Fruit fly (Drosophila melanogaster): ENCODE measurements around the gene spen.

Gene spen

dm6 chr2L:182360-183144 lies 23.7 kb downstream of the spen start (continued):
- TF ChIP-seq ash1 (GFP tag; optimal IDR thresholded peaks at IDR 0.05) (peak; percentile 39), dm (GFP tag; optimal IDR thresholded peaks at IDR 0.05) (peak; percentile 2), fd96Cb (tag; optimal IDR thresholded peaks at IDR 0.05) (no peak), CG13287 (GFP tag; IDR thresholded peaks at IDR 0.05; ENCODE audit: partially characterized antibody) (peak; percentile 72), CG32532 (GFP tag; IDR thresholded peaks at IDR 0.05) (no peak), lbe (GFP tag; optimal IDR thresholded peaks at IDR 0.05) (peak; percentile 33), pan (optimal IDR thresholded peaks at IDR 0.05) (no peak), pan (GFP tag; optimal IDR thresholded peaks at IDR 0.05 in 1 of 2, IDR thresholded peaks at IDR 0.05 in 1 of 2) (no peak), CG30020 (tag; optimal IDR thresholded peaks at IDR 0.05) (no peak), CG10209 (GFP tag; optimal IDR thresholded peaks at IDR 0.05) (no peak), Max (GFP tag; optimal IDR thresholded peaks at IDR 0.05) (peak; percentile 41), CG34376 (GFP tag; optimal IDR thresholded peaks at IDR 0.05) (peak; percentile 45), Drgx (GFP tag; IDR thresholded peaks at IDR 0.05) (no peak; the same call in 1 of the 2 replicates), BEAF-32 (GFP tag; optimal IDR thresholded peaks at IDR 0.05) (peak; percentile 58), trem (tag; optimal IDR thresholded peaks at IDR 0.05) (peak; percentile 40), Kr (GFP tag; optimal IDR thresholded peaks at IDR 0.05) (no peak), CG11504 (tag; optimal IDR thresholded peaks at IDR 0.05) (peak; percentile 55), CG1529 (GFP tag; optimal IDR thresholded peaks at IDR 0.05) (no peak), Hmr (GFP tag; optimal IDR thresholded peaks at IDR 0.05) (peak; percentile 48), pfk (GFP tag; optimal IDR thresholded peaks at IDR 0.05) (no peak), CTCF (GFP tag; optimal IDR thresholded peaks at IDR 0.05) (peak; percentile 43), stwl (tag; optimal IDR thresholded peaks at IDR 0.05) (peak; percentile 51), sens (GFP tag) (peak; percentile 31), corto (GFP tag; optimal IDR thresholded peaks at IDR 0.05) (peak; percentile 54), vfl (GFP tag; optimal IDR thresholded peaks at IDR 0.05) (no peak), Lhr (GFP tag; optimal IDR thresholded peaks at IDR 0.05) (no peak), CG1647 (GFP tag; optimal IDR thresholded peaks at IDR 0.05) (no peak), psq (GFP tag; optimal IDR thresholded peaks at IDR 0.05) (peak; percentile 66), Neu2 (GFP tag; optimal IDR thresholded peaks at IDR 0.05; ENCODE audit: borderline replicate concordance) (peak; percentile 0), CG14860 (GFP tag; IDR thresholded peaks at IDR 0.05; ENCODE audit: partially characterized antibody) (0 out of 3 replicates have a peak, but pooled peaks have one; percentile 11), CG2199 (GFP tag; IDR thresholded peaks at IDR 0.05) (no peak), Dll (GFP tag; IDR thresholded peaks at IDR 0.05; ENCODE audit: partially characterized antibody) (peak; percentile 53; the same call in 3 of the 4 replicates), amos (GFP tag; IDR thresholded peaks at IDR 0.05; ENCODE audit: partially characterized antibody) (no peak; the same call in 1 of the 2 replicates), CG18599 (GFP tag; optimal IDR thresholded peaks at IDR 0.05) (peak; percentile 2), nom (GFP tag; optimal IDR thresholded peaks at IDR 0.05) (peak; percentile 90), pita (GFP tag; optimal IDR thresholded peaks at IDR 0.05) (no peak), CG17829 (tag; optimal IDR thresholded peaks at IDR 0.05) (no peak), CG14050 (GFP tag; IDR thresholded peaks at IDR 0.05) (no peak), CG12659 (GFP tag; optimal IDR thresholded peaks at IDR 0.05) (peak; percentile 35), CG2712 (tag; optimal IDR thresholded peaks at IDR 0.05) (peak; percentile 28), toy (GFP tag; IDR thresholded peaks at IDR 0.05) (no peak), pros (GFP tag; optimal IDR thresholded peaks at IDR 0.05) (peak; percentile 74), CG34224 (GFP tag; IDR thresholded peaks at IDR 0.05; ENCODE audit: partially characterized antibody) (peak; percentile 59), mirr (GFP tag; optimal IDR thresholded peaks at IDR 0.05) (no peak), Bgb (GFP tag; IDR thresholded peaks at IDR 0.05; ENCODE audit: partially characterized antibody) (peak; percentile 60; the same call in 1 of the 2 replicates), CG2678 (tag; optimal IDR thresholded peaks at IDR 0.05) (no peak), CG4820 (GFP tag; optimal IDR thresholded peaks at IDR 0.05) (no peak)
